Worm (Caenorhabditis elegans): ENCODE results near the gene srbc-27.

- TF ChIP-seq lsy-2 (tag; optimal IDR thresholded peaks at IDR 0.05) (no peak), ets-5 (GFP tag; IDR thresholded peaks at IDR 0.05) (no peak), ztf-11 (tag; optimal IDR thresholded peaks at IDR 0.05) (no peak), nhr-237 (tag; optimal IDR thresholded peaks at IDR 0.05) (no peak), blmp-1 (tag; optimal IDR thresholded peaks at IDR 0.05) (no peak), nhr-47 (tag; optimal IDR thresholded peaks at IDR 0.05) (no peak), mep-1 (tag; optimal IDR thresholded peaks at IDR 0.05) (no peak), ama-1 (optimal IDR thresholded peaks at IDR 0.05) (no peak), nhr-28 (tag; optimal IDR thresholded peaks at IDR 0.05) (no peak)
These were observed 7.3 kb downstream of the srbc-27 start, which contains the start of gene srsx-2 for ce11 chrV:17438317-17438716.
